Fruit fly (Drosophila melanogaster) whole organism: ENCODE results near the gene SCCRO.

Experiments used
- CG8478 ChIP-seq: fragments of >200 bp; optimal IDR thresholded peaks from 2 replicates; lab custom pipeline; 2018; ENCODE audit warnings: inconsistent platforms
- EcR ChIP-seq, 2 experiments: fragments of >200 bp; optimal IDR thresholded peaks; 2 replicates each; lab custom pipeline; 2017; ENCODE audit warnings: missing biosample characterization in 2 of 2, missing genetic modification characterization in 2 of 2, missing genetic modification reagents in 2 of 2
- psq ChIP-seq: fragments of >200 bp; optimal IDR thresholded peaks from 2 replicates; lab custom pipeline; 2017

dm6 chr3L:15543467-15543866, 19.8 kb upstream of the SCCRO start:
- TF ChIP-seq psq (no peak), CG8478 (lab: Kevin White, UChicago) (no peak), EcR (GFP tag; optimal IDR thresholded peaks at IDR 0.05; lab: Kevin White, UChicago) (no peak)
